Fruit fly (Drosophila melanogaster): ENCODE results near the gene BoYb.

Gene BoYb

dm6 chr3L:22898444-22898843, 3.3 kb upstream of the BoYb start, which contains the start of gene CG11131:
Gene CG11131, plus strand, starts transcription at chr3L:22898744.
- TF ChIP-seq nmo (GFP tag; optimal IDR thresholded peaks at IDR 0.05), result no peak
- TF ChIP-seq en (GFP tag; optimal IDR thresholded peaks at IDR 0.05), result no peak
- TF ChIP-seq CG13894 (tag; optimal IDR thresholded peaks at IDR 0.05), result no peak
- TF ChIP-seq CG7556 (GFP tag; optimal IDR thresholded peaks at IDR 0.05), result no peak
- no peak for TF ChIP-seq fd3F (GFP tag; optimal IDR thresholded peaks at IDR 0.05)
- no peak for TF ChIP-seq Fer1 (GFP tag; optimal IDR thresholded peaks at IDR 0.05)
- no peak for TF ChIP-seq sens (GFP tag)
- TF ChIP-seq ind (GFP tag; optimal IDR thresholded peaks at IDR 0.05), result no peak
- TF ChIP-seq CG31441 (GFP tag; IDR thresholded peaks at IDR 0.05), result no peak
- TF ChIP-seq D (optimal IDR thresholded peaks at IDR 0.05), result no peak
- TF ChIP-seq D (GFP tag; optimal IDR thresholded peaks at IDR 0.05), result no peak
- TF ChIP-seq ATbp (GFP tag; optimal IDR thresholded peaks at IDR 0.05), result no peak
- no peak for TF ChIP-seq HmgZ (tag; optimal IDR thresholded peaks at IDR 0.05)
- TF ChIP-seq Doc2 (GFP tag; IDR thresholded peaks at IDR 0.05), result no peak
- no peak for TF ChIP-seq CG2678 (tag; optimal IDR thresholded peaks at IDR 0.05)
- no peak for TF ChIP-seq CG31224 (GFP tag; IDR thresholded peaks at IDR 0.05)

DNA sequence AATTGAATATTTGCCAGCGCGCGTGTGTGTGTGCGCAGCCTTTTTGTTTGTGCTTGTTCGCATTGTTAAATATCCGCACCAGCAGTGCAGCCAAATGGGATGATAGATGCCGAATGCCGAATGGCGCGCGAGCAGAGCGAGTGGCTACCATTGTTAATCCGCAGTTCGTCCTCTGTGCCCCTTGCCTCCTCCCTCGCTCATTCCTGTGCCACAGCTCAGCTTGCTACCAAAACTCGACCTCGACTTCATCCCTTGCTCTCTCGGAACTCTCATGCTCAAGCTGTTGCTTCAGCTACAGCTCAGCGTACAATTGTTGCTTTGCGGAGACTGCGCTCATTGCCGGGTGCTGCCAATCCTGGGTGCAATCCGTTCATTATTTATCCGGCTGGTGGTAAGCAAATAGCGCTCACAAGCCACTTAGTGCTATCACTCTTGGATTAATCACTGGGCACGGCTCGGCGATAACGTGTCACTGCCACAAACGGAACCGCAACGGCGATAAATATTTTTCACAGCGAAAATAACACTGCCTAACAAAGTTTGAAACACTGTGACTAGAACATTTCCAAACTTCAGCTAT, 7.7 kb downstream of the BoYb start:
- TF ChIP-seq ewg (GFP tag; optimal IDR thresholded peaks at IDR 0.05) (peak; percentile 33), CG11085 (GFP tag; IDR thresholded peaks at IDR 0.05) (no peak), CG12942 (GFP tag; optimal IDR thresholded peaks at IDR 0.05) (no peak), CG8388 (GFP tag; optimal IDR thresholded peaks at IDR 0.05) (no peak), CG18011 (GFP tag; optimal IDR thresholded peaks at IDR 0.05) (no peak), CG3407 (GFP tag; optimal IDR thresholded peaks at IDR 0.05) (no peak), Meics (GFP tag; optimal IDR thresholded peaks at IDR 0.05) (no peak), CG12104 (GFP tag; optimal IDR thresholded peaks at IDR 0.05) (no peak), Eip74EF (GFP tag; optimal IDR thresholded peaks at IDR 0.05) (no peak), lbe (GFP tag; optimal IDR thresholded peaks at IDR 0.05) (no peak), CG4730 (GFP tag; IDR thresholded peaks at IDR 0.05) (no peak), CG5953 (GFP tag; IDR thresholded peaks at IDR 0.05) (no peak), tll (GFP tag; optimal IDR thresholded peaks at IDR 0.05) (no peak), Max (GFP tag; optimal IDR thresholded peaks at IDR 0.05) (no peak), CG9797 (GFP tag; optimal IDR thresholded peaks at IDR 0.05) (no peak), CG11247 (GFP tag; IDR thresholded peaks at IDR 0.05) (no peak), ERR (GFP tag; optimal IDR thresholded peaks at IDR 0.05) (no peak), Neu2 (GFP tag; optimal IDR thresholded peaks at IDR 0.05; ENCODE audit: borderline replicate concordance) (peak; percentile 26), CG2199 (GFP tag; IDR thresholded peaks at IDR 0.05) (peak; percentile 59; the same call in 1 of the 3 replicates), E2f1 (GFP tag; IDR thresholded peaks at IDR 0.05) (no peak), crol (GFP tag; IDR thresholded peaks at IDR 0.05) (peak; percentile 74), CG11456 (GFP tag; IDR thresholded peaks at IDR 0.05) (no peak), Nf-YC (tag; optimal IDR thresholded peaks at IDR 0.05) (no peak), bbx (GFP tag; IDR thresholded peaks at IDR 0.05; ENCODE audit: partially characterized antibody) (no peak), CG11560 (tag; IDR thresholded peaks at IDR 0.05) (no peak), CG12659 (GFP tag; optimal IDR thresholded peaks at IDR 0.05) (no peak), CG13624 (GFP tag; optimal IDR thresholded peaks at IDR 0.05) (no peak), Myb (GFP tag; optimal IDR thresholded peaks at IDR 0.05) (no peak), CG15601 (tag; optimal IDR thresholded peaks at IDR 0.05) (no peak), HHEX (GFP tag; optimal IDR thresholded peaks at IDR 0.05) (no peak), CG7372 (GFP tag; IDR thresholded peaks at IDR 0.05) (no peak), Hr39 (optimal IDR thresholded peaks at IDR 0.05) (no peak), Ssrp (tag; optimal IDR thresholded peaks at IDR 0.05) (no peak), gcm (GFP tag; optimal IDR thresholded peaks at IDR 0.05) (no peak), Gug (GFP tag; IDR thresholded peaks at IDR 0.05) (no peak)

All from whole organism, embryonic.